Worm (Caenorhabditis elegans) whole organism, mixed stage, embryonic: ENCODE measurements around the gene ZK546.4.

Experiments used
- lin-32 ChIP-seq: fragments of 200-800 bp; sonication (Bioruptor generic); optimal IDR thresholded peaks from 2 replicates; lab custom pipeline; 2018; ENCODE audit warnings: mild to moderate bottlenecking, missing genetic modification characterization, missing compliant biosample characterization
- nhr-12 ChIP-seq: fragments of 150-350 bp; optimal IDR thresholded peaks from 2 replicates; lab custom pipeline; 2014; ENCODE audit warnings: missing biosample characterization, missing genetic modification characterization
- nhr-28 ChIP-seq: fragments of 150-350 bp; optimal IDR thresholded peaks from 2 replicates; lab custom pipeline; 2014; ENCODE audit warnings: missing biosample characterization, missing genetic modification characterization
- snpc-4 ChIP-seq: fragments of 150-350 bp; optimal IDR thresholded peaks from 2 replicates; lab custom pipeline; 2014; ENCODE audit warnings: missing biosample characterization, missing genetic modification characterization
- unc-62 ChIP-seq: fragments of 150-350 bp; optimal IDR thresholded peaks from 2 replicates; lab custom pipeline; 2014; ENCODE audit warnings: missing biosample characterization, missing genetic modification reagents, missing genetic modification characterization

- TF ChIP-seq nhr-12 (tag; lab: Kevin White, UChicago) (no peak), snpc-4 (tag; lab: Kevin White, UChicago) (no peak), unc-62 (no peak), nhr-28 (tag; lab: Kevin White, UChicago) (no peak), lin-32 (no peak)
These were observed 28.7 kb downstream of the ZK546.4 start for ce11 chrII:4966576-4966975.
